Worm (Caenorhabditis elegans) whole organism, L4 larva: Measurements from ENCODE around the gene irld-2.

Experiments
- D1046.2 ChIP-seq: fragments of 200-800 bp; sonication (Bioruptor generic); IDR thresholded peaks from 2 replicates; pipeline ENCODE4 v1.3.6; 2022; ENCODE audit warnings: missing genetic modification characterization, missing compliant biosample characterization
- F26F4.8 ChIP-seq: fragments of 200-800 bp; sonication (Bioruptor generic); conservative IDR thresholded peaks from 2 replicates; pipeline ENCODE4 v1.3.6; 2022; ENCODE audit warnings: missing genetic modification characterization, missing compliant biosample characterization
- F37D6.2 ChIP-seq: sonication (generic microtip); optimal IDR thresholded peaks from 2 replicates; lab custom pipeline; 2016; ENCODE audit warnings: mild to moderate bottlenecking, missing genetic modification characterization, missing compliant biosample characterization
- F49E8.2 ChIP-seq: sonication (generic microtip); optimal IDR thresholded peaks from 2 replicates; lab custom pipeline; 2016; ENCODE audit warnings: missing compliant biosample characterization, mild to moderate bottlenecking, missing genetic modification characterization, borderline replicate concordance
- T26A8.4 ChIP-seq: fragments of 200-800 bp; sonication (Bioruptor generic); IDR thresholded peaks from 2 replicates; pipeline ENCODE4 v1.3.6; 2022; ENCODE audit warnings: missing genetic modification characterization, missing compliant biosample characterization
- Y105C5A.15 ChIP-seq: fragments of 200-800 bp; sonication (Bioruptor generic); IDR thresholded peaks from 2 replicates; pipeline ENCODE4 v1.3.6; 2022; ENCODE audit warnings: missing genetic modification characterization, missing compliant biosample characterization
- Y5F2A.4 ChIP-seq: fragments of 200-800 bp; sonication (Bioruptor generic); optimal IDR thresholded peaks from 2 replicates; lab custom pipeline; 2018; ENCODE audit warnings: mild to moderate bottlenecking, missing genetic modification characterization, missing compliant biosample characterization
- aly-2 ChIP-seq: sonication (generic microtip); optimal IDR thresholded peaks from 2 replicates; lab custom pipeline; 2018; ENCODE audit warnings: missing biosample characterization, missing genetic modification characterization
- arid-1 ChIP-seq: fragments of 200-800 bp; sonication (Bioruptor generic); conservative IDR thresholded peaks from 2 replicates; pipeline ENCODE4 v1.3.6; 2022; ENCODE audit warnings: missing genetic modification reagents, missing genetic modification characterization, missing compliant biosample characterization
- attf-4 ChIP-seq: sonication (generic microtip); optimal IDR thresholded peaks from 3 replicates; lab custom pipeline; 2017; ENCODE audit warnings: missing biosample characterization, missing genetic modification characterization
- ceh-44 ChIP-seq: fragments of 200-800 bp; sonication (Bioruptor generic); IDR thresholded peaks from 2 replicates; pipeline ENCODE4 v1.3.6; 2022; ENCODE audit warnings: missing genetic modification reagents, missing genetic modification characterization, missing compliant biosample characterization
- ceh-62 ChIP-seq: sonication (generic microtip); optimal IDR thresholded peaks from 2 replicates; lab custom pipeline; 2017; ENCODE audit warnings: missing biosample characterization, missing genetic modification characterization
- ceh-82 ChIP-seq: sonication (generic microtip); optimal IDR thresholded peaks from 2 replicates; lab custom pipeline; 2017; ENCODE audit warnings: missing biosample characterization, missing genetic modification characterization
- ces-1 ChIP-seq: fragments of 150-350 bp; sonication (generic microtip); optimal IDR thresholded peaks from 4 replicates; lab custom pipeline; 2014; ENCODE audit warnings: missing biosample characterization, missing genetic modification reagents, missing genetic modification characterization
- cey-2 ChIP-seq: sonication (generic microtip); optimal IDR thresholded peaks from 3 replicates; lab custom pipeline; 2017; ENCODE audit warnings: missing genetic modification characterization, mild to moderate bottlenecking, missing compliant biosample characterization, antibody characterized with exemption, borderline replicate concordance; ENCODE audit not compliant: insufficient read depth
- daf-16 ChIP-seq, 3 experiments: sonication (generic microtip); optimal IDR thresholded peaks; 2 replicates each; lab custom pipeline; 2016 to 2017; ENCODE audit warnings: missing genetic modification characterization in 3 of 3, missing genetic modification reagents in 3 of 3, mild to moderate bottlenecking in 2 of 3, missing compliant biosample characterization in 2 of 3, missing biosample characterization in 1 of 3, moderate library complexity in 1 of 3
- daf-19 ChIP-seq: fragments of 200-800 bp; sonication (Bioruptor generic); conservative IDR thresholded peaks from 2 replicates; pipeline ENCODE4 v1.3.6; 2022; ENCODE audit warnings: missing genetic modification characterization, missing compliant biosample characterization
- daf-8 ChIP-seq: fragments of 200-800 bp; sonication (Bioruptor generic); IDR thresholded peaks from 2 replicates; pipeline ENCODE4 v1.3.6; 2022; ENCODE audit warnings: missing genetic modification characterization, missing compliant biosample characterization
- dpl-1 ChIP-seq: fragments of 150-350 bp; optimal IDR thresholded peaks from 2 replicates; lab custom pipeline; 2014; ENCODE audit warnings: missing biosample characterization, missing genetic modification reagents, missing genetic modification characterization
- hif-1 ChIP-seq, 2 experiments: sonication (generic microtip); optimal IDR thresholded peaks; 2 replicates each; lab custom pipeline; 2016 to 2017; ENCODE audit warnings: missing compliant biosample characterization in 2 of 2, missing genetic modification characterization in 2 of 2, missing genetic modification reagents in 2 of 2, missing genotype in 2 of 2, mild to moderate bottlenecking in 1 of 2
- hlh-30 ChIP-seq: sonication (generic microtip); optimal IDR thresholded peaks from 2 replicates; lab custom pipeline; 2017; ENCODE audit warnings: antibody characterized with exemption, mild to moderate bottlenecking, missing genetic modification characterization, missing compliant biosample characterization; ENCODE audit not compliant: insufficient read depth
- hmg-1.1 ChIP-seq: fragments of 200-800 bp; sonication (Bioruptor generic); IDR thresholded peaks from 2 replicates; pipeline ENCODE4 v1.3.6; 2022; ENCODE audit warnings: missing genetic modification reagents, missing genetic modification characterization, missing compliant biosample characterization
- jun-1 ChIP-seq: fragments of 150-350 bp; optimal IDR thresholded peaks from 2 replicates; lab custom pipeline; 2014; ENCODE audit warnings: missing biosample characterization, missing genetic modification reagents, missing genetic modification characterization
- lin-1 ChIP-seq: fragments of 200-800 bp; sonication (Bioruptor generic); IDR thresholded peaks from 2 replicates; pipeline ENCODE4 v1.3.6; 2022; ENCODE audit warnings: missing genetic modification reagents, missing genetic modification characterization, missing compliant biosample characterization
- lin-29 ChIP-seq: fragments of 200-800 bp; sonication (Bioruptor generic); IDR thresholded peaks from 2 replicates; pipeline ENCODE4 v1.3.6; 2022; ENCODE audit warnings: missing genetic modification reagents, missing genetic modification characterization, missing compliant biosample characterization
- lin-39 ChIP-seq: fragments of 150-350 bp; optimal IDR thresholded peaks from 2 replicates; lab custom pipeline; 2014; ENCODE audit warnings: missing biosample characterization, missing genetic modification reagents, missing genetic modification characterization
- lsy-2 ChIP-seq, 2 experiments: fragments of 150-350 bp in 1 of 2; sonication (generic microtip) in 1 of 2; optimal IDR thresholded peaks; 2 replicates each; lab custom pipeline; 2014 to 2017; ENCODE audit warnings: missing biosample characterization in 2 of 2, missing genetic modification characterization in 2 of 2
- madf-5 ChIP-seq, 2 experiments: fragments of 200-800 bp; sonication (Bioruptor generic); IDR thresholded peaks; 2 replicates each; pipeline ENCODE4 v1.3.6; 2022; ENCODE audit warnings: missing compliant biosample characterization in 2 of 2, missing genetic modification characterization in 2 of 2
- mep-1 ChIP-seq: fragments of 150-350 bp; sonication (generic microtip); optimal IDR thresholded peaks from 3 replicates; lab custom pipeline; 2014; ENCODE audit warnings: missing biosample characterization, missing genetic modification characterization
- nhr-10 ChIP-seq: fragments of 150-350 bp; optimal IDR thresholded peaks from 2 replicates; lab custom pipeline; 2014; ENCODE audit warnings: missing biosample characterization, missing genetic modification characterization
- nhr-102 ChIP-seq: sonication (generic microtip); optimal IDR thresholded peaks from 2 replicates; lab custom pipeline; 2016; ENCODE audit warnings: mild to moderate bottlenecking, missing genetic modification characterization, moderate library complexity, missing compliant biosample characterization
- nhr-11 ChIP-seq: fragments of 150-350 bp; optimal IDR thresholded peaks from 2 replicates; lab custom pipeline; 2014; ENCODE audit warnings: missing biosample characterization, missing genetic modification characterization
- nhr-111 ChIP-seq: fragments of 200-800 bp; sonication (Bioruptor generic); optimal IDR thresholded peaks from 2 replicates; lab custom pipeline; 2018; ENCODE audit warnings: mild to moderate bottlenecking, missing genetic modification characterization, missing compliant biosample characterization
- nhr-237 ChIP-seq: sonication (generic microtip); optimal IDR thresholded peaks from 2 replicates; lab custom pipeline; 2017; ENCODE audit warnings: missing biosample characterization, missing genetic modification characterization
- nhr-25 ChIP-seq: sonication (generic microtip); optimal IDR thresholded peaks from 2 replicates; lab custom pipeline; 2017; ENCODE audit warnings: missing genetic modification characterization, mild to moderate bottlenecking, missing compliant biosample characterization, antibody characterized with exemption, moderate library complexity, borderline replicate concordance; ENCODE audit not compliant: insufficient read depth
- nhr-28 ChIP-seq: fragments of 150-350 bp; optimal IDR thresholded peaks from 2 replicates; lab custom pipeline; 2014; ENCODE audit warnings: missing biosample characterization, missing genetic modification characterization
- nhr-42 ChIP-seq: fragments of 200-800 bp; sonication (Bioruptor generic); IDR thresholded peaks from 2 replicates; pipeline ENCODE4 v1.3.6; 2022; ENCODE audit warnings: missing genetic modification characterization, missing compliant biosample characterization
- nhr-77 ChIP-seq: fragments of 150-350 bp; optimal IDR thresholded peaks from 2 replicates; lab custom pipeline; 2014; ENCODE audit warnings: missing biosample characterization, missing genetic modification characterization
- saeg-2 ChIP-seq: fragments of 200-800 bp; sonication (Bioruptor generic); IDR thresholded peaks from 2 replicates; pipeline ENCODE4 v1.3.6; 2022; ENCODE audit warnings: missing genetic modification reagents, missing genetic modification characterization, missing compliant biosample characterization
- set-16 ChIP-seq: fragments of 200-800 bp; sonication (Bioruptor generic); IDR thresholded peaks from 2 replicates; pipeline ENCODE4 v1.3.6; 2022; ENCODE audit warnings: missing genetic modification reagents, missing genetic modification characterization, missing compliant biosample characterization
- snpc-4 ChIP-seq: fragments of 150-350 bp; optimal IDR thresholded peaks from 2 replicates; lab custom pipeline; 2014; ENCODE audit warnings: missing biosample characterization, missing genetic modification characterization
- spr-1 ChIP-seq: sonication (generic microtip); optimal IDR thresholded peaks from 2 replicates; lab custom pipeline; 2016; ENCODE audit warnings: mild to moderate bottlenecking, missing genetic modification characterization, missing compliant biosample characterization
- tra-1 ChIP-seq: fragments of 200-800 bp; sonication (Bioruptor generic); IDR thresholded peaks from 2 replicates; pipeline ENCODE4 v1.3.6; 2022; ENCODE audit warnings: missing genetic modification reagents, missing genetic modification characterization, missing compliant biosample characterization
- unc-62 ChIP-seq, 3 experiments: fragments of 150-350 bp in 1 of 3; sonication (generic microtip); optimal IDR thresholded peaks in 2 of 3; peaks in 1 of 3; 1 replicate in 1 of 3; 2 replicates in 2 of 3; lab custom pipeline; 2014 to 2017; ENCODE audit warnings: missing biosample characterization in 3 of 3, missing genetic modification characterization in 3 of 3, missing genetic modification reagents in 3 of 3, missing genotype in 1 of 3
- zfp-2 ChIP-seq: sonication (generic microtip); optimal IDR thresholded peaks from 2 replicates; lab custom pipeline; 2016; ENCODE audit warnings: mild to moderate bottlenecking, missing genetic modification characterization, missing compliant biosample characterization
- zip-2 ChIP-seq: fragments of 150-350 bp; optimal IDR thresholded peaks from 2 replicates; lab custom pipeline; 2014; ENCODE audit warnings: missing biosample characterization, missing genetic modification characterization
- ztf-11 ChIP-seq: fragments of 150-350 bp; optimal IDR thresholded peaks from 2 replicates; lab custom pipeline; 2014; ENCODE audit warnings: missing biosample characterization, missing genetic modification characterization
- ztf-7 ChIP-seq: fragments of 150-350 bp; optimal IDR thresholded peaks from 2 replicates; lab custom pipeline; 2014; ENCODE audit warnings: missing biosample characterization, missing genetic modification characterization

irld-2 gene

ce11 chrX:13415722-13416121, 20.9 kb upstream of the irld-2 start, which contains the start of gene C29F7.2 (continued):
- TF ChIP-seq attf-4 (no peak), cey-2 (tag; lab: Kevin White, UChicago) (no peak), nhr-77 (tag; lab: Kevin White, UChicago) (peak; percentile 87), lin-29 (no peak), F49E8.2 (tag; lab: Kevin White, UChicago) (no peak), mep-1 (tag; lab: Kevin White, UChicago) (peak; percentile 27), nhr-10 (no peak), tra-1 (GFP tag; lab: Robert Waterston, UW) (no peak), set-16 (GFP tag; lab: Robert Waterston, UW) (no peak), daf-16 (GFP tag; optimal IDR thresholded peaks at IDR 0.05; lab: Kevin White, UChicago) (peak in 1 of 2 experiments; percentile 2), daf-16 (tag; optimal IDR thresholded peaks at IDR 0.05; lab: Kevin White, UChicago) (peak; percentile 91), nhr-102 (peak; percentile 1), F37D6.2 (no peak), lin-1 (no peak)
- TF ChIP-seq, all 104 proteins: peak for 14

ce11 chrX:13414974-13415373, 20.1 kb upstream of the irld-2 start:
- no peak for TF ChIP-seq ces-1 (GFP tag; lab: Kevin White, UChicago)
- no peak for TF ChIP-seq mep-1 (tag; lab: Kevin White, UChicago)
- peak; percentile 25 for TF ChIP-seq hlh-30 (tag; lab: Kevin White, UChicago)
- peak; percentile 13 for TF ChIP-seq spr-1
- TF ChIP-seq daf-8 (GFP tag; lab: Robert Waterston, UW): peak; percentile 53; the same call in 1 of the 2 replicates
- no peak for TF ChIP-seq nhr-25 (tag; lab: Kevin White, UChicago)
- no peak for TF ChIP-seq ceh-44 (GFP tag; lab: Robert Waterston, UW)
- TF ChIP-seq arid-1 (GFP tag; lab: Robert Waterston, UW): peak; percentile 71; the same call in 1 of the 2 replicates
- peak; percentile 43 for TF ChIP-seq nhr-28 (tag; lab: Kevin White, UChicago)
- no peak for TF ChIP-seq Y5F2A.4 (GFP tag; lab: Kevin White, UChicago)
- TF ChIP-seq Y105C5A.15 (GFP tag; lab: Robert Waterston, UW): no peak
- TF ChIP-seq snpc-4 (tag; lab: Kevin White, UChicago): no peak
- no peak for TF ChIP-seq zfp-2 (tag; lab: Kevin White, UChicago)
- TF ChIP-seq hmg-1.1: peak; percentile 65
- TF ChIP-seq F26F4.8 (GFP tag; lab: Robert Waterston, UW): no peak
- no peak for TF ChIP-seq hif-1 (tag; optimal IDR thresholded peaks at IDR 0.05; lab: Kevin White, UChicago)
- no peak for TF ChIP-seq nhr-237 (tag; lab: Kevin White, UChicago)
- 0 out of 2 replicates have a peak, but pooled peaks have one; percentile 28 for TF ChIP-seq D1046.2 (GFP tag; lab: Robert Waterston, UW)
- TF ChIP-seq daf-19 (GFP tag; lab: Robert Waterston, UW): no peak
- TF ChIP-seq ztf-7: no peak
- TF ChIP-seq madf-5 (GFP tag; IDR thresholded peaks at IDR 0.05; lab: Robert Waterston, UW): peak in 1 of 2 experiments; percentile 74; a peak in 1 of 4 replicates
- TF ChIP-seq aly-2 (tag; lab: Kevin White, UChicago): no peak
- TF ChIP-seq ztf-11 (tag; lab: Kevin White, UChicago): no peak
- no peak for TF ChIP-seq saeg-2 (GFP tag; lab: Robert Waterston, UW)
- TF ChIP-seq dpl-1 (GFP tag; lab: Kevin White, UChicago): no peak
- no peak for TF ChIP-seq set-16 (GFP tag; lab: Robert Waterston, UW)
- TF ChIP-seq lin-29: no peak
- 0 out of 2 replicates have a peak, but pooled peaks have one; percentile 12 for TF ChIP-seq nhr-42 (GFP tag; lab: Robert Waterston, UW)
- no peak for TF ChIP-seq attf-4
- TF ChIP-seq jun-1 (tag; lab: Kevin White, UChicago): no peak
- peak; percentile 14 for TF ChIP-seq nhr-77 (tag; lab: Kevin White, UChicago)
- no peak for TF ChIP-seq unc-62 (GFP tag; optimal IDR thresholded peaks at IDR 0.05 in 1 of 2; lab: Kevin White, UChicago)
- no peak for TF ChIP-seq unc-62 (tag; optimal IDR thresholded peaks at IDR 0.05; lab: Kevin White, UChicago)
- no peak for TF ChIP-seq zip-2 (tag; lab: Kevin White, UChicago)
- TF ChIP-seq ceh-82: no peak
- TF ChIP-seq lsy-2 (tag; optimal IDR thresholded peaks at IDR 0.05; lab: Kevin White, UChicago): peak in 1 of 2 experiments; percentile 43
- no peak for TF ChIP-seq nhr-11 (tag; lab: Kevin White, UChicago)
- no peak for TF ChIP-seq nhr-111 (GFP tag; lab: Kevin White, UChicago)
- TF ChIP-seq daf-16 (GFP tag; optimal IDR thresholded peaks at IDR 0.05; lab: Kevin White, UChicago): peak in 1 of 2 experiments; percentile 70
- no peak for TF ChIP-seq daf-16 (tag; optimal IDR thresholded peaks at IDR 0.05; lab: Kevin White, UChicago)
- peak; percentile 47; the same call in 1 of the 2 replicates for TF ChIP-seq T26A8.4 (GFP tag; lab: Robert Waterston, UW)
- no peak for TF ChIP-seq ceh-62 (tag; lab: Kevin White, UChicago)
- no peak for TF ChIP-seq lin-39 (tag; lab: Kevin White, UChicago)
